Fruit fly (Drosophila melanogaster) whole organism, embryonic: Measurements from ENCODE around the gene CG43658.
A peak's percentile ranks its signal among the peaks of the same experiment; 100 is the strongest.

Experiments
- Bdp1 ChIP-seq: fragments of 200-800 bp; sonication (Bioruptor generic); optimal IDR thresholded peaks from 3 replicates; lab custom pipeline; 2016; ENCODE audit warnings: missing biosample characterization, missing genetic modification characterization
- CG10147 ChIP-seq: fragments of 200-800 bp; sonication (Bioruptor generic); optimal IDR thresholded peaks from 2 replicates; lab custom pipeline; 2019; ENCODE audit warnings: missing biosample characterization, mild to moderate bottlenecking, missing genetic modification characterization, moderate library complexity
- CG10543 ChIP-seq: fragments of 200-800 bp; sonication (Bioruptor generic); optimal IDR thresholded peaks from 3 replicates; lab custom pipeline; 2017; ENCODE audit warnings: missing biosample characterization, mild to moderate bottlenecking, missing genetic modification characterization, moderate library complexity
- CG10654 ChIP-seq: fragments of 200-800 bp; sonication (Bioruptor generic); optimal IDR thresholded peaks from 2 replicates; lab custom pipeline; 2016; ENCODE audit warnings: missing biosample characterization, missing genetic modification characterization
- CG11247 ChIP-seq: fragments of 200-800 bp; sonication (Bioruptor generic); IDR thresholded peaks from 2 replicates; pipeline ENCODE4 v1.3.6; 2022; ENCODE audit warnings: missing biosample characterization, missing genetic modification characterization
- CG11456 ChIP-seq: fragments of 200-800 bp; sonication (Bioruptor generic); IDR thresholded peaks from 3 replicates; pipeline ENCODE4 v1.3.6; 2022; ENCODE audit warnings: missing biosample characterization, missing genetic modification characterization
- CG14667 ChIP-seq: fragments of 200-800 bp; sonication (Bioruptor generic); IDR thresholded peaks from 2 replicates; pipeline ENCODE4 v1.3.6; 2022; ENCODE audit warnings: missing biosample characterization, missing genetic modification characterization
- CG18011 ChIP-seq: fragments of 200-800 bp; sonication (Bioruptor generic); optimal IDR thresholded peaks from 2 replicates; lab custom pipeline; 2017; ENCODE audit warnings: missing biosample characterization, missing genetic modification characterization, mild to moderate bottlenecking, moderate library complexity, missing genotype
- CG18476 ChIP-seq: fragments of 200-800 bp; sonication (Bioruptor generic); optimal IDR thresholded peaks from 2 replicates; lab custom pipeline; 2016; ENCODE audit warnings: missing biosample characterization, mild to moderate bottlenecking, missing genetic modification characterization
- CG31365 ChIP-seq: fragments of 200-800 bp; sonication (Bioruptor generic); optimal IDR thresholded peaks from 2 replicates; lab custom pipeline; 2018; ENCODE audit warnings: missing biosample characterization, mild to moderate bottlenecking, missing genetic modification characterization
- CG31441 ChIP-seq: fragments of 200-800 bp; sonication (Bioruptor generic); IDR thresholded peaks from 2 replicates; pipeline ENCODE4 v1.3.6; 2022; ENCODE audit warnings: missing biosample characterization, missing genetic modification characterization
- CG6654 ChIP-seq: fragments of 200-800 bp; sonication (Bioruptor generic); optimal IDR thresholded peaks from 2 replicates; lab custom pipeline; 2017; ENCODE audit warnings: missing biosample characterization, mild to moderate bottlenecking, missing genetic modification characterization
- CG8281 ChIP-seq: fragments of 200-800 bp; sonication (Bioruptor generic); optimal IDR thresholded peaks from 2 replicates; lab custom pipeline; 2018; ENCODE audit warnings: missing biosample characterization, mild to moderate bottlenecking, missing genetic modification characterization, moderate library complexity
- CG9727 ChIP-seq: fragments of 200-800 bp; sonication (Bioruptor generic); optimal IDR thresholded peaks from 3 replicates; lab custom pipeline; 2017; ENCODE audit warnings: missing biosample characterization, mild to moderate bottlenecking, missing genetic modification characterization
- CG9817 ChIP-seq: fragments of 200-800 bp; sonication (Bioruptor generic); optimal IDR thresholded peaks from 2 replicates; lab custom pipeline; 2018; ENCODE audit warnings: missing biosample characterization, mild to moderate bottlenecking, missing genetic modification characterization, moderate library complexity
- CoRest ChIP-seq: fragments of 200-800 bp; sonication (Bioruptor generic); optimal IDR thresholded peaks from 3 replicates; lab custom pipeline; 2018; ENCODE audit warnings: missing biosample characterization, mild to moderate bottlenecking, missing genetic modification characterization, moderate library complexity
- D ChIP-seq, 2 experiments: fragments of 200-800 bp in 1 of 2; fragments of >200 bp in 1 of 2; sonication (Bioruptor generic) in 1 of 2; optimal IDR thresholded peaks; 2 replicates in 1 of 2; 3 replicates in 1 of 2; lab custom pipeline; 2017; ENCODE audit warnings: mild to moderate bottlenecking in 1 of 2, missing biosample characterization in 1 of 2, missing genetic modification characterization in 1 of 2, missing genetic modification reagents in 1 of 2
- HLH3B ChIP-seq: fragments of 200-800 bp; sonication (Bioruptor generic); IDR thresholded peaks from 2 replicates; pipeline ENCODE4 v1.3.6; 2022; ENCODE audit warnings: missing biosample characterization, missing genetic modification characterization
- Hand ChIP-seq: fragments of 200-800 bp; sonication (Bioruptor generic); optimal IDR thresholded peaks from 2 replicates; lab custom pipeline; 2017; ENCODE audit warnings: mild to moderate bottlenecking, missing biosample characterization, missing genetic modification reagents, missing genetic modification characterization
- HmgZ ChIP-seq: fragments of 200-800 bp; sonication (Bioruptor generic); optimal IDR thresholded peaks from 2 replicates; lab custom pipeline; 2018; ENCODE audit warnings: missing biosample characterization, mild to moderate bottlenecking, missing genetic modification characterization
- Hr51 ChIP-seq, 2 experiments: fragments of 200-800 bp; sonication (Bioruptor generic); optimal IDR thresholded peaks; 2 replicates in 1 of 2; 3 replicates in 1 of 2; lab custom pipeline; 2016 to 2018; ENCODE audit warnings: missing biosample characterization in 2 of 2, missing genetic modification characterization in 2 of 2, mild to moderate bottlenecking in 1 of 2, moderate library complexity in 1 of 2
- Lim3 ChIP-seq: fragments of 200-800 bp; sonication (Bioruptor generic); IDR thresholded peaks from 2 replicates; pipeline ENCODE4 v1.3.6; 2022; ENCODE audit warnings: missing biosample characterization, missing genetic modification characterization
- Mes4 ChIP-seq: fragments of 200-800 bp; sonication (Bioruptor generic); optimal IDR thresholded peaks from 2 replicates; lab custom pipeline; 2016; ENCODE audit warnings: missing biosample characterization, missing genetic modification characterization
- Nf-YC ChIP-seq: fragments of 200-800 bp; optimal IDR thresholded peaks from 3 replicates; lab custom pipeline; 2019; ENCODE audit warnings: missing biosample characterization, mild to moderate bottlenecking, missing genetic modification characterization, moderate library complexity
- Oaz ChIP-seq: fragments of 200-800 bp; sonication (Bioruptor generic); IDR thresholded peaks from 2 replicates; pipeline ENCODE4 v1.3.6; 2022; ENCODE audit warnings: missing biosample characterization, missing genetic modification characterization
- Side ChIP-seq: fragments of 200-800 bp; sonication (Bioruptor generic); optimal IDR thresholded peaks from 2 replicates; lab custom pipeline; 2016; ENCODE audit warnings: missing biosample characterization, missing genetic modification characterization
- Six4 ChIP-seq: fragments of 200-800 bp; sonication (Bioruptor generic); optimal IDR thresholded peaks from 2 replicates; lab custom pipeline; 2016; ENCODE audit warnings: missing biosample characterization, missing genetic modification characterization
- Xbp1 ChIP-seq: fragments of 200-800 bp; sonication (Bioruptor generic); optimal IDR thresholded peaks from 3 replicates; lab custom pipeline; 2016; ENCODE audit warnings: missing biosample characterization, mild to moderate bottlenecking, missing genetic modification characterization
- dmrt11E ChIP-seq: fragments of 200-800 bp; sonication (Bioruptor generic); optimal IDR thresholded peaks from 3 replicates; lab custom pipeline; 2018; ENCODE audit warnings: missing biosample characterization, mild to moderate bottlenecking, missing genetic modification characterization, moderate library complexity
- fd64A ChIP-seq: fragments of 200-800 bp; sonication (Bioruptor generic); optimal IDR thresholded peaks from 3 replicates; lab custom pipeline; 2018; ENCODE audit warnings: missing biosample characterization, mild to moderate bottlenecking, missing genetic modification characterization
- fru ChIP-seq: fragments of >200 bp; optimal IDR thresholded peaks from 2 replicates; lab custom pipeline; 2017
- grn ChIP-seq: fragments of 200-800 bp; sonication (Bioruptor generic); optimal IDR thresholded peaks from 3 replicates; lab custom pipeline; 2017; ENCODE audit warnings: missing biosample characterization, missing genetic modification characterization
- ind ChIP-seq: fragments of 200-800 bp; sonication (Bioruptor generic); optimal IDR thresholded peaks from 3 replicates; lab custom pipeline; 2016; ENCODE audit warnings: missing biosample characterization, missing genetic modification characterization
- lmd ChIP-seq: fragments of 200-800 bp; sonication (Bioruptor generic); IDR thresholded peaks from 2 replicates; pipeline ENCODE4 v1.3.6; 2022; ENCODE audit warnings: missing biosample characterization, missing genetic modification characterization
- otp ChIP-seq: fragments of 200-800 bp; sonication (Bioruptor generic); IDR thresholded peaks from 3 replicates; pipeline ENCODE4, ENCODE4 v1.3.6; 2022; ENCODE audit warnings: missing biosample characterization, missing genetic modification characterization
- peb ChIP-seq: fragments of 200-800 bp; sonication (Bioruptor generic); IDR thresholded peaks from 2 replicates; pipeline ENCODE4 v1.3.6; 2022; ENCODE audit warnings: missing biosample characterization, missing genetic modification characterization
- pnt ChIP-seq: fragments of 200-800 bp; sonication (Bioruptor generic); optimal IDR thresholded peaks from 3 replicates; lab custom pipeline; 2016; ENCODE audit warnings: missing biosample characterization, missing genetic modification characterization
- prd ChIP-seq, 3 experiments: fragments of >200 bp in 2 of 3; fragments of 200-800 bp in 1 of 3; sonication (Bioruptor generic) in 1 of 3; optimal IDR thresholded peaks in 2 of 3; IDR thresholded peaks in 1 of 3; 2 replicates in 2 of 3; 3 replicates in 1 of 3; pipeline versions ENCODE4 v1.3.6 to Lab custom; 2017 to 2022; ENCODE audit warnings: missing biosample characterization in 1 of 3, missing genetic modification characterization in 1 of 3
- repo ChIP-seq: fragments of 200-800 bp; sonication (Bioruptor generic); optimal IDR thresholded peaks from 2 replicates; lab custom pipeline; 2016; ENCODE audit warnings: missing biosample characterization, missing genetic modification characterization
- sc ChIP-seq, 3 experiments: fragments of >200 bp in 2 of 3; fragments of 200-800 bp in 1 of 3; sonication (Bioruptor generic) in 1 of 3; optimal IDR thresholded peaks; 2 replicates in 2 of 3; 3 replicates in 1 of 3; lab custom pipeline; 2017; ENCODE audit warnings: mild to moderate bottlenecking in 1 of 3, missing biosample characterization in 1 of 3, missing genetic modification characterization in 1 of 3, missing genetic modification reagents in 1 of 3
- shn ChIP-seq: fragments of 200-800 bp; sonication (Bioruptor generic); optimal IDR thresholded peaks from 3 replicates; lab custom pipeline; 2016; ENCODE audit warnings: missing biosample characterization, missing genetic modification characterization
- tap ChIP-seq: fragments of 200-800 bp; optimal IDR thresholded peaks from 3 replicates; lab custom pipeline; 2019; ENCODE audit warnings: missing biosample characterization, mild to moderate bottlenecking, missing genetic modification characterization, moderate library complexity
- tin ChIP-seq: fragments of 200-800 bp; sonication (Bioruptor generic); optimal IDR thresholded peaks from 3 replicates; lab custom pipeline; 2016; ENCODE audit warnings: missing biosample characterization, missing genetic modification characterization
- ttk ChIP-seq: fragments of 200-800 bp; sonication (Bioruptor generic); IDR thresholded peaks from 2 replicates; pipeline ENCODE4 v2.1.2; 2022; ENCODE audit warnings: missing biosample characterization, missing genetic modification characterization
- tup ChIP-seq: fragments of 200-800 bp; sonication (Bioruptor generic); optimal IDR thresholded peaks from 2 replicates; lab custom pipeline; 2016; ENCODE audit warnings: missing biosample characterization, mild to moderate bottlenecking, missing genetic modification characterization, moderate library complexity
- vnd ChIP-seq: fragments of 200-800 bp; sonication (Bioruptor generic); IDR thresholded peaks from 3 replicates; pipeline ENCODE4 v1.3.6; 2022; ENCODE audit warnings: missing biosample characterization, missing genetic modification characterization; ENCODE audit not compliant: partially characterized antibody
- zen2 ChIP-seq: fragments of 200-800 bp; sonication (Bioruptor generic); IDR thresholded peaks from 3 replicates; pipeline ENCODE4 v1.3.6; 2022; ENCODE audit warnings: missing biosample characterization, missing genetic modification characterization; ENCODE audit not compliant: partially characterized antibody

CG43658 gene

DNA sequence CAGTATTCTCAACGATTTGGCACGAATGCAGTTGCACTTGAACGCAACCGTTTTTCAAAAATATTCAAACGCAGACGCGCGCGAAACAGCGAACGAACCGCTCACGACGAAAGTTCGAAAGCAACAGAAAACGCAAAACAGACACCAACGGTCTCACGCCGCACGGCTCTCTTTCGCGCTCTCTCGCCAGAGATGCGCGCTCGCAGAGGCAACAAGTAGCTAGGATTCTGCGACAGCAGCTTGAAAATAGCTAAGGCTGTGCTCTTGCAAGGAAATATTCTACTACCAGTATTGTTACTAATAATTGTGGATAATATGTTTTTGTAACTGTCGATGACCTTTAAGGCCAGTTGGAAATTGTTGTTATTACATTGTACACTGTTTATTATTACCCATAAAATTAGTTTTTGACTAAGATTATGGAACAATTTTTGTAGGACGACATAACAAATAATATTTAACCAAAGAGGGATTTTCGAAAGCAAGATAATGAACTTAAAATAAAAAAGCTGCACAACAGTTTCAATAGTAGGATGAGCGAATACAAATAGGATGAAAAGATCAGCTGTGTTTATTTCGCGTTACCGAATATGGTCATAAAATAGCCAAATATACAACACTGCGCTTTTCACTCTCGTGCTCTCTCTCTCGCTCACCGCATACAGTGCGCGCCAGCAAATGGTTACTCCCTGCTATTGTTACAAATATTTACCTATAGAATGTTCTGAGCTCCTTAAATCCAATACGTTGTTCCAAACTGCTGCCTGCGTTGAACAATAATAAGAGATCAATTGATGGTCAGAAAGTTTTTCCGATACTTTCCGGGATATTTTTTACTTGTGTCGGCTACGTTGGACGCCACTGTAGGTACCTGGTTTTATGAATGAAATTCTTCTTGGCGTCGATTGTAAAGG is 53.8 kb downstream of the CG43658 start (continued):
- TF ChIP-seq CG18011 (GFP tag; lab: Kevin White, UChicago) = peak; percentile 60
- no peak for TF ChIP-seq sc (optimal IDR thresholded peaks at IDR 0.05; lab: Kevin White, UChicago)
- TF ChIP-seq sc (GFP tag; optimal IDR thresholded peaks at IDR 0.05; lab: Kevin White, UChicago) = peak; percentile 30
- peak; percentile 10 for TF ChIP-seq CG10543 (GFP tag; lab: Kevin White, UChicago)
- TF ChIP-seq D (optimal IDR thresholded peaks at IDR 0.05; lab: Kevin White, UChicago) = no peak
- peak; percentile 49 for TF ChIP-seq D (GFP tag; optimal IDR thresholded peaks at IDR 0.05; lab: Kevin White, UChicago)
- TF ChIP-seq Nf-YC = peak; percentile 18
- peak; percentile 70 for TF ChIP-seq Side
- peak; percentile 52 for TF ChIP-seq peb (GFP tag; lab: Robert Waterston, UW)
- TF ChIP-seq fd64A (GFP tag; lab: Kevin White, UChicago) = no peak
- peak; percentile 40; the same call in 1 of the 2 replicates for TF ChIP-seq Lim3 (GFP tag; lab: Robert Waterston, UW)
- TF ChIP-seq tin (GFP tag; lab: Kevin White, UChicago) = peak; percentile 49
- peak; percentile 64 for TF ChIP-seq pnt (GFP tag; lab: Kevin White, UChicago)
- no peak for TF ChIP-seq vnd
- peak; percentile 65 for TF ChIP-seq HmgZ
- peak; percentile 24 for TF ChIP-seq CG6654
- peak; percentile 81 for TF ChIP-seq Xbp1 (GFP tag; lab: Kevin White, UChicago)
- TF ChIP-seq lmd (GFP tag; lab: Robert Waterston, UW) = peak; percentile 78
- peak; percentile 58 for TF ChIP-seq CG9817 (tag; lab: Kevin White, UChicago)
- peak; percentile 60; the same call in 2 of the 3 replicates for TF ChIP-seq otp (GFP tag; lab: Robert Waterston, UW)
- no peak for TF ChIP-seq grn
- TF ChIP-seq prd (optimal IDR thresholded peaks at IDR 0.05; lab: Kevin White, UChicago) = no peak
- TF ChIP-seq prd (GFP tag; IDR thresholded peaks at IDR 0.05; lab: Robert Waterston, UW) = peak; percentile 85
- no peak for TF ChIP-seq Hand (GFP tag; lab: Kevin White, UChicago)
- TF ChIP-seq shn (GFP tag; lab: Kevin White, UChicago) = peak; percentile 72
- peak; percentile 61 for TF ChIP-seq Six4 (GFP tag; lab: Kevin White, UChicago)
- peak; percentile 26 for TF ChIP-seq CG31365 (tag; lab: Kevin White, UChicago)
- no peak for TF ChIP-seq CG10147 (GFP tag; lab: Kevin White, UChicago)
- TF ChIP-seq tap = peak; percentile 70
- peak; percentile 56 for TF ChIP-seq CoRest (tag; lab: Kevin White, UChicago)
- TF ChIP-seq Hr51 (GFP tag; optimal IDR thresholded peaks at IDR 0.05; lab: Kevin White, UChicago) = peak in 1 of 2 experiments; percentile 71
- peak; percentile 65 for TF ChIP-seq CG10654 (GFP tag; lab: Kevin White, UChicago)
- TF ChIP-seq Bdp1 (GFP tag; lab: Kevin White, UChicago) = peak; percentile 47
- TF ChIP-seq ttk = peak; percentile 71
- TF ChIP-seq repo (GFP tag; lab: Kevin White, UChicago) = no peak
- TF ChIP-seq ind (GFP tag; lab: Kevin White, UChicago) = peak; percentile 85
- TF ChIP-seq CG31441 (GFP tag; lab: Robert Waterston, UW) = peak; percentile 62
- TF ChIP-seq Mes4 (GFP tag; lab: Kevin White, UChicago) = peak; percentile 76
- TF ChIP-seq zen2 (GFP tag; lab: Robert Waterston, UW) = peak; percentile 40; the same call in 1 of the 3 replicates
- peak; percentile 74 for TF ChIP-seq HLH3B (GFP tag; lab: Robert Waterston, UW)
- peak; percentile 58 for TF ChIP-seq dmrt11E
- TF ChIP-seq fru = no peak
- peak; percentile 32 for TF ChIP-seq CG11247 (GFP tag; lab: Robert Waterston, UW)
- TF ChIP-seq CG18476 (GFP tag; lab: Kevin White, UChicago) = peak; percentile 54
- TF ChIP-seq CG14667 = peak; percentile 66
- TF ChIP-seq CG11456 (GFP tag; lab: Robert Waterston, UW) = peak; percentile 80
- TF ChIP-seq CG9727 (GFP tag; lab: Kevin White, UChicago) = peak; percentile 43
- TF ChIP-seq CG8281 (tag; lab: Kevin White, UChicago) = peak; percentile 32
- peak; percentile 56 for TF ChIP-seq Oaz (GFP tag; lab: Robert Waterston, UW)
- peak; percentile 22 for TF ChIP-seq tup (GFP tag; lab: Kevin White, UChicago)
